Fruit fly (Drosophila melanogaster) whole organism, prepupa: ENCODE data around the gene Polr2C.

ENCODE experiments used
- Blimp-1 ChIP-seq: fragments of 200-800 bp; sonication (Bioruptor generic); optimal IDR thresholded peaks from 3 replicates; lab custom pipeline; 2017; ENCODE audit warnings: missing biosample characterization, missing genetic modification characterization, mild to moderate bottlenecking, moderate library complexity, missing genetic modification reagents
- CG8319 ChIP-seq: fragments of 200-800 bp; sonication (Bioruptor generic); optimal IDR thresholded peaks from 3 replicates; lab custom pipeline; 2016; ENCODE audit warnings: missing biosample characterization, missing genetic modification characterization
- Sox102F ChIP-seq: fragments of 200-800 bp; sonication (Bioruptor generic); optimal IDR thresholded peaks from 2 replicates; lab custom pipeline; 2016; ENCODE audit warnings: missing biosample characterization, mild to moderate bottlenecking, missing genetic modification characterization
- Sox15 ChIP-seq: fragments of 200-800 bp; sonication (Bioruptor generic); optimal IDR thresholded peaks from 3 replicates; lab custom pipeline; 2016; ENCODE audit warnings: missing biosample characterization, missing genetic modification characterization
- net ChIP-seq: fragments of 200-800 bp; sonication (Bioruptor generic); optimal IDR thresholded peaks from 3 replicates; lab custom pipeline; 2016; ENCODE audit warnings: missing biosample characterization, missing genetic modification characterization
- pdm3 ChIP-seq: fragments of 200-800 bp; sonication (Bioruptor generic); optimal IDR thresholded peaks from 3 replicates; lab custom pipeline; 2016; ENCODE audit warnings: missing biosample characterization, missing genetic modification characterization

- TF ChIP-seq Sox102F (GFP tag; lab: Kevin White, UChicago) (no peak), CG8319 (GFP tag; lab: Kevin White, UChicago) (no peak), Blimp-1 (no peak), Sox15 (GFP tag; lab: Kevin White, UChicago) (no peak), net (no peak), pdm3 (GFP tag; lab: Kevin White, UChicago) (no peak)
Measured at dm6 chr2L:13842572-13842971, 9.4 kb downstream of the Polr2C start.
